Worm (Caenorhabditis elegans): Measurements from ENCODE around the gene fbxb-119.
"Not testable (repeated sequence)": the region's sequence is repeated elsewhere in the genome, so short reads cannot be mapped to it uniquely, and the experiment has no call there.

fbxb-119 gene

ce11 chrV:18290642-18291041 lies 27.8 kb upstream of the fbxb-119 start, which contains the start of gene Y51A2A.4:
Gene Y51A2A.4, plus strand, starts transcription at chrV:18290942.
- TF ChIP-seq lin-11 (tag; optimal IDR thresholded peaks at IDR 0.05) (no peak), che-1 (tag; optimal IDR thresholded peaks at IDR 0.05) (no peak), ceh-6 (GFP tag; optimal IDR thresholded peaks at IDR 0.05) (no peak), T23F11.4 (GFP tag; optimal IDR thresholded peaks at IDR 0.05) (no peak), ceh-18 (tag; optimal IDR thresholded peaks at IDR 0.05) (no peak), elt-4 (tag; optimal IDR thresholded peaks at IDR 0.05) (no peak), ceh-2 (tag; optimal IDR thresholded peaks at IDR 0.05) (no peak), C38D4.7 (GFP tag; optimal IDR thresholded peaks at IDR 0.05) (no peak), ceh-48 (tag; optimal IDR thresholded peaks at IDR 0.05) (no peak)

- TF ChIP-seq hlh-8 (tag; optimal IDR thresholded peaks at IDR 0.05): no peak
- no peak for TF ChIP-seq pros-1 (tag; optimal IDR thresholded peaks at IDR 0.05)
- TF ChIP-seq nhr-232 (tag; optimal IDR thresholded peaks at IDR 0.05): no peak
- TF ChIP-seq pha-2 (tag; optimal IDR thresholded peaks at IDR 0.05): no peak
- no peak for TF ChIP-seq ama-1 (optimal IDR thresholded peaks at IDR 0.05)
These were observed 26.1 kb upstream of the fbxb-119 start, which contains the start of gene Y51A2A.12 for ce11 chrV:18292295-18292694. Gene Y51A2A.12, plus strand, starts transcription at chrV:18292595.

ce11 chrV:18298506-18298905 lies 19.9 kb upstream of the fbxb-119 start, which contains the start of gene Y51A2A.5:
Gene Y51A2A.5, plus strand, starts transcription at chrV:18298806.
- no peak for TF ChIP-seq ceh-30 (tag; optimal IDR thresholded peaks at IDR 0.05)
- TF ChIP-seq pros-1 (tag; optimal IDR thresholded peaks at IDR 0.05): no peak
- TF ChIP-seq unc-86 (tag; optimal IDR thresholded peaks at IDR 0.05): no peak
- TF ChIP-seq eyg-1 (tag; optimal IDR thresholded peaks at IDR 0.05): no peak
- no peak for TF ChIP-seq T23F11.4 (GFP tag; optimal IDR thresholded peaks at IDR 0.05)
- TF ChIP-seq dmd-4 (tag; optimal IDR thresholded peaks at IDR 0.05; ENCODE audit: borderline replicate concordance): no peak
- no peak for TF ChIP-seq hlh-8 (tag; optimal IDR thresholded peaks at IDR 0.05)
- TF ChIP-seq npax-4 (tag; optimal IDR thresholded peaks at IDR 0.05): no peak

- no peak for TF ChIP-seq ceh-18 (tag; optimal IDR thresholded peaks at IDR 0.05)
- TF ChIP-seq ceh-6 (GFP tag; optimal IDR thresholded peaks at IDR 0.05): no peak
- TF ChIP-seq ceh-19 (GFP tag; optimal IDR thresholded peaks at IDR 0.05): no peak
- no peak for TF ChIP-seq lim-6 (tag; optimal IDR thresholded peaks at IDR 0.05)
- no peak for TF ChIP-seq ceh-14 (tag; optimal IDR thresholded peaks at IDR 0.05)
- no peak for TF ChIP-seq hlh-30 (tag; optimal IDR thresholded peaks at IDR 0.05; ENCODE audit: insufficient read depth)
- TF ChIP-seq ceh-9 (tag; optimal IDR thresholded peaks at IDR 0.05): no peak
These were observed 19.1 kb upstream of the fbxb-119 start for ce11 chrV:18299313-18299712.

- not testable (repeated sequence) for TF ChIP-seq pag-3 (tag; optimal IDR thresholded peaks at IDR 0.05; ENCODE audit: borderline replicate concordance); K09A11.1 (tag; optimal IDR thresholded peaks at IDR 0.05; ENCODE audit: insufficient read depth); nhr-232 (tag; optimal IDR thresholded peaks at IDR 0.05)
These were observed 16.0 kb upstream of the fbxb-119 start, which contains the start of gene Y51A2A.6 for ce11 chrV:18302414-18302813. Gene Y51A2A.6, plus strand, starts transcription at chrV:18302714.

- TF ChIP-seq rnt-1 (tag; optimal IDR thresholded peaks at IDR 0.05): no peak
- no peak for TF ChIP-seq ref-2 (tag; optimal IDR thresholded peaks at IDR 0.05)
- TF ChIP-seq ahr-1 (tag; optimal IDR thresholded peaks at IDR 0.05): no peak
- TF ChIP-seq ceh-9 (tag; optimal IDR thresholded peaks at IDR 0.05): no peak
- TF ChIP-seq fax-1 (tag; optimal IDR thresholded peaks at IDR 0.05): no peak
- TF ChIP-seq tbx-2 (tag; optimal IDR thresholded peaks at IDR 0.05): no peak
- TF ChIP-seq nhr-232 (tag; optimal IDR thresholded peaks at IDR 0.05): no peak
- TF ChIP-seq T23F11.4 (GFP tag; optimal IDR thresholded peaks at IDR 0.05): no peak
- TF ChIP-seq unc-3 (GFP tag; conservative IDR thresholded peaks at IDR 0.05): no peak
- TF ChIP-seq unc-3 (tag; optimal IDR thresholded peaks at IDR 0.05): no peak
- no peak for TF ChIP-seq ceh-6 (GFP tag; optimal IDR thresholded peaks at IDR 0.05)
- no peak for TF ChIP-seq lin-11 (tag; optimal IDR thresholded peaks at IDR 0.05)
- TF ChIP-seq pax-1 (tag; optimal IDR thresholded peaks at IDR 0.05): no peak
- no peak for TF ChIP-seq zip-5 (tag; optimal IDR thresholded peaks at IDR 0.05)
- no peak for TF ChIP-seq ceh-14 (tag; optimal IDR thresholded peaks at IDR 0.05)
- TF ChIP-seq hlh-30 (tag; optimal IDR thresholded peaks at IDR 0.05; ENCODE audit: insufficient read depth): no peak
- no peak for TF ChIP-seq elt-4 (tag; optimal IDR thresholded peaks at IDR 0.05)
- no peak for TF ChIP-seq ceh-2 (tag; optimal IDR thresholded peaks at IDR 0.05)
- TF ChIP-seq ceh-48 (tag; optimal IDR thresholded peaks at IDR 0.05): no peak
- TF ChIP-seq npax-4 (tag; optimal IDR thresholded peaks at IDR 0.05): no peak
These were observed 4.8 kb downstream of the fbxb-119 start, which contains the start of gene B0462.5 for ce11 chrV:18323231-18323630. Gene B0462.5, minus strand, starts transcription at chrV:18323331.

All from whole organism, late embryonic.